Fruit fly (Drosophila melanogaster) ovary, adult (tissue): Measurements from ENCODE around the gene CG10702.

Source experiments
- CG17801 ChIP-seq: fragments of 200-800 bp; optimal IDR thresholded peaks from 2 replicates; lab custom pipeline; 2019; ENCODE audit warnings: missing biosample characterization, mild to moderate bottlenecking, missing genetic modification characterization, moderate library complexity; ENCODE audit not compliant: partially characterized antibody

Gene CG10702

dm6 chr2L:19041590-19041989 lies 28.1 kb downstream of the CG10702 start, which contains the start of gene Catsup:
Catsup (plus strand) TSS chr2L:19041862.
- peak; percentile 2 for TF ChIP-seq CG17801 (GFP tag; lab: Kevin White, UChicago)

dm6 chr2L:19037455-19037854 lies 32.2 kb downstream of the CG10702 start:
- no peak for TF ChIP-seq CG17801 (GFP tag; lab: Kevin White, UChicago)

- TF ChIP-seq CG17801 (GFP tag; lab: Kevin White, UChicago) = no peak
These were observed 32.6 kb downstream of the CG10702 start for dm6 chr2L:19037011-19037410.

- TF ChIP-seq CG17801 (GFP tag; lab: Kevin White, UChicago) = no peak
These were observed 33.4 kb downstream of the CG10702 start for dm6 chr2L:19036105-19036714.

dm6 chr2L:19035013-19035412 lies 34.6 kb downstream of the CG10702 start:
- TF ChIP-seq CG17801 (GFP tag; lab: Kevin White, UChicago) = no peak

- peak; percentile 11 for TF ChIP-seq CG17801 (GFP tag; lab: Kevin White, UChicago)
These were observed 35.3 kb downstream of the CG10702 start, which contains the start of the genes mib2 and CG31800 for dm6 chr2L:19034213-19034929. mib2 (plus strand) TSS chr2L:19034444. CG31800 (minus strand) TSS chr2L:19034576.

dm6 chr2L:19033288-19033687 lies 36.4 kb downstream of the CG10702 start, which contains the start of gene hook:
hook (minus strand) TSS chr2L:19033498.
- TF ChIP-seq CG17801 (GFP tag; lab: Kevin White, UChicago) = peak; percentile 32

dm6 chr2L:19027246-19027886 lies 42.3 kb downstream of the CG10702 start, which contains the start of gene Sidpn:
Sidpn (plus strand) TSS chr2L:19027710.
- TF ChIP-seq CG17801 (GFP tag; lab: Kevin White, UChicago) = no peak

- no peak for TF ChIP-seq CG17801 (GFP tag; lab: Kevin White, UChicago)
These were observed 43.0 kb downstream of the CG10702 start for dm6 chr2L:19026491-19027197.

- no peak for TF ChIP-seq CG17801 (GFP tag; lab: Kevin White, UChicago)
These were observed 44.9 kb downstream of the CG10702 start for dm6 chr2L:19024744-19025059.

dm6 chr2L:19023972-19024743 lies 45.5 kb downstream of the CG10702 start:
- TF ChIP-seq CG17801 (GFP tag; lab: Kevin White, UChicago) = no peak

dm6 chr2L:19022221-19022516 lies 47.5 kb downstream of the CG10702 start, which contains the start of gene CG15172:
CG15172 (plus strand) TSS chr2L:19022417.
- TF ChIP-seq CG17801 (GFP tag; lab: Kevin White, UChicago) = no peak

- TF ChIP-seq CG17801 (GFP tag; lab: Kevin White, UChicago) = no peak
These were observed 48.1 kb downstream of the CG10702 start for dm6 chr2L:19021278-19022220.
